Worm (Caenorhabditis elegans) whole organism, mixed stage, embryonic: ENCODE data around the gene Y45G5AM.9.

ENCODE experiments used
- ceh-43 ChIP-seq: fragments of 200-800 bp; sonication (Bioruptor generic); optimal IDR thresholded peaks from 2 replicates; lab custom pipeline; 2018; ENCODE audit warnings: mild to moderate bottlenecking, missing genetic modification characterization, moderate library complexity, missing compliant biosample characterization
- drap-1 ChIP-seq: fragments of 200-800 bp; sonication (Bioruptor generic); optimal IDR thresholded peaks from 3 replicates; lab custom pipeline; 2018; ENCODE audit warnings: mild to moderate bottlenecking, missing genetic modification characterization, missing compliant biosample characterization
- lsy-2 ChIP-seq: fragments of 150-350 bp; optimal IDR thresholded peaks from 2 replicates; lab custom pipeline; 2014; ENCODE audit warnings: missing biosample characterization, missing genetic modification characterization
- mep-1 ChIP-seq: fragments of 150-350 bp; optimal IDR thresholded peaks from 2 replicates; lab custom pipeline; 2017; ENCODE audit warnings: missing biosample characterization, missing genetic modification reagents, missing genetic modification characterization, inconsistent platforms
- mls-2 ChIP-seq: sonication (generic microtip); optimal IDR thresholded peaks from 2 replicates; lab custom pipeline; 2016; ENCODE audit warnings: mild to moderate bottlenecking, missing genetic modification characterization, moderate library complexity, missing compliant biosample characterization
- nhr-12 ChIP-seq: fragments of 150-350 bp; optimal IDR thresholded peaks from 2 replicates; lab custom pipeline; 2014; ENCODE audit warnings: missing biosample characterization, missing genetic modification characterization
- nhr-2 ChIP-seq: fragments of 150-350 bp; optimal IDR thresholded peaks from 2 replicates; lab custom pipeline; 2014; ENCODE audit warnings: missing biosample characterization, missing genetic modification characterization
- nhr-28 ChIP-seq: fragments of 150-350 bp; optimal IDR thresholded peaks from 2 replicates; lab custom pipeline; 2014; ENCODE audit warnings: missing biosample characterization, missing genetic modification characterization
- nhr-76 ChIP-seq: sonication (generic microtip); optimal IDR thresholded peaks from 2 replicates; lab custom pipeline; 2017; ENCODE audit warnings: missing biosample characterization, missing genetic modification characterization
- pha-4 ChIP-seq: fragments of 150-350 bp; optimal IDR thresholded peaks from 2 replicates; lab custom pipeline; 2018; ENCODE audit warnings: missing biosample characterization, missing genetic modification reagents, missing genetic modification characterization
- unc-120 ChIP-seq: sonication (generic microtip); optimal IDR thresholded peaks from 2 replicates; lab custom pipeline; 2017; ENCODE audit warnings: missing genetic modification characterization, missing compliant biosample characterization; ENCODE audit not compliant: poor library complexity, severe bottlenecking
- unc-39 ChIP-seq: fragments of 150-350 bp; optimal IDR thresholded peaks from 2 replicates; lab custom pipeline; 2014; ENCODE audit warnings: missing biosample characterization, missing genetic modification characterization
- unc-62 ChIP-seq: fragments of 150-350 bp; optimal IDR thresholded peaks from 2 replicates; lab custom pipeline; 2014; ENCODE audit warnings: missing biosample characterization, missing genetic modification reagents, missing genetic modification characterization
- ztf-11 ChIP-seq: fragments of 150-350 bp; optimal IDR thresholded peaks from 2 replicates; lab custom pipeline; 2014; ENCODE audit warnings: missing biosample characterization, missing genetic modification characterization

ce11 chrV:4144205-4144604 is 50.2 kb downstream of the Y45G5AM.9 start, which contains the start of gene Y45G5AL.1:
- no peak for TF ChIP-seq unc-39
- TF ChIP-seq mls-2 (tag; lab: Kevin White, UChicago) = no peak
- no peak for TF ChIP-seq unc-120 (tag; lab: Kevin White, UChicago)
- TF ChIP-seq ztf-11 (tag; lab: Kevin White, UChicago) = no peak
- no peak for TF ChIP-seq unc-62 (GFP tag; lab: Kevin White, UChicago)
- TF ChIP-seq pha-4 (tag; lab: Kevin White, UChicago) = no peak
- TF ChIP-seq nhr-28 (tag; lab: Kevin White, UChicago) = no peak
- no peak for TF ChIP-seq nhr-2 (tag; lab: Kevin White, UChicago)
- TF ChIP-seq ceh-43 (GFP tag; lab: Kevin White, UChicago) = no peak
- no peak for TF ChIP-seq nhr-76 (tag; lab: Kevin White, UChicago)
- no peak for TF ChIP-seq drap-1 (GFP tag; lab: Kevin White, UChicago)
- no peak for TF ChIP-seq lsy-2 (tag; lab: Kevin White, UChicago)
- TF ChIP-seq mep-1 (tag; lab: Kevin White, UChicago) = no peak
- no peak for TF ChIP-seq nhr-12 (tag; lab: Kevin White, UChicago)
